Fruit fly (Drosophila melanogaster): ENCODE data around the gene rho.

The rho gene

DNA sequence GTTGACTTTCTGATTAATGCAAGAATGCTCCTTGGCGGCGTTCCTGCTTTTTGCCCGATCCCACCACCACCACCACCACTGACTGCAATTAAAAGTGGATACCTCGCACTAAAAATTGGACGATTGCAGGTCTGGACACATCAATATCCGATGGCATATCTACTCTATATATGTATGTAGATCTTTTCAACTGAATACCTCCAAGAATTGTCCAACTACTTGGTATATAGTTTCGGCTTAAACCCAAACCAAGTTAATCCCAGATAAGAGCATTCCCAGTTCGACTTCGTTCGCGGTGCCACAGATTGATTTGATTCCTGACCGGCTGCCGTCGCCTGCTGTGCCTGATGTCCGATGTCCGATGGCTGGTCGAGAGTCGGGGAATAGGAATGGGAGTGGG, 21.1 kb downstream of the rho start:
- no peak for TF ChIP-seq Dll (optimal IDR thresholded peaks at IDR 0.05)
- no peak for TF ChIP-seq pan (optimal IDR thresholded peaks at IDR 0.05)
- no peak for TF ChIP-seq usp (GFP tag; optimal IDR thresholded peaks at IDR 0.05)
- no peak for TF ChIP-seq CG8478 (optimal IDR thresholded peaks at IDR 0.05)
- no peak for TF ChIP-seq EcR (GFP tag; optimal IDR thresholded peaks at IDR 0.05)
- TF ChIP-seq psq (optimal IDR thresholded peaks at IDR 0.05), result no peak

- no peak for TF ChIP-seq psq (optimal IDR thresholded peaks at IDR 0.05)
- TF ChIP-seq pan (optimal IDR thresholded peaks at IDR 0.05), result no peak
- TF ChIP-seq EcR (GFP tag; optimal IDR thresholded peaks at IDR 0.05), result no peak
- no peak for TF ChIP-seq CG8478 (optimal IDR thresholded peaks at IDR 0.05)
- TF ChIP-seq usp (GFP tag; optimal IDR thresholded peaks at IDR 0.05), result no peak
- TF ChIP-seq Dll (optimal IDR thresholded peaks at IDR 0.05), result no peak
These were observed 25.1 kb downstream of the rho start for dm6 chr3L:1488592-1489183.

dm6 chr3L:1489523-1489922, 25.9 kb downstream of the rho start, which contains the start of gene stet:
Gene stet, minus strand, starts transcription at chr3L:1489547.
- TF ChIP-seq pan (optimal IDR thresholded peaks at IDR 0.05) (no peak), psq (optimal IDR thresholded peaks at IDR 0.05) (no peak), Dll (optimal IDR thresholded peaks at IDR 0.05) (no peak), usp (GFP tag; optimal IDR thresholded peaks at IDR 0.05) (no peak), EcR (GFP tag; optimal IDR thresholded peaks at IDR 0.05) (no peak), CG8478 (optimal IDR thresholded peaks at IDR 0.05) (no peak)

DNA sequence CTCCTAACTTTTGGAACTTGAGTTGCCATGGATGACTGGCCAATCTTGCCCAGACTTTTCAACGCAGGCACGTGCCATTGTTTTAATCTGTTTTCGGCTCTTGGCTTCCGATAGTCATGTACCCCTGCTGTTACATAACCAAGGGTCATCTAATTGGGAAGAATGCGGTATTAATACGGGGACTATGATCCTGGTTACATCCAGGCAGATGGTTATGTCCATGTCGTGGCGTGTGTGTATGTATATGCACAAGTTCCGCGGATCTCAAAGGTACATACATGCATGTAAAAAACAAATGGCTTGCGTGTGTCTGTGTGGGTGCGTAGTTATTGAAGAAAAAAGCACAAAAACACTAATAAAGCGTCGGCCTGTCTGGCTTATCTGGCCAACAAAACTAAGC, 32.2 kb downstream of the rho start:
- TF ChIP-seq Dll (optimal IDR thresholded peaks at IDR 0.05) (no peak), pan (optimal IDR thresholded peaks at IDR 0.05) (no peak), psq (optimal IDR thresholded peaks at IDR 0.05) (no peak), usp (GFP tag; optimal IDR thresholded peaks at IDR 0.05) (no peak), EcR (GFP tag; optimal IDR thresholded peaks at IDR 0.05) (no peak), CG8478 (optimal IDR thresholded peaks at IDR 0.05) (no peak)

dm6 chr3L:1496408-1496807, 32.8 kb downstream of the rho start, which contains the start of gene CG12084:
Gene CG12084, minus strand, starts transcription at chr3L:1496643.
- TF ChIP-seq psq (optimal IDR thresholded peaks at IDR 0.05), result no peak
- no peak for TF ChIP-seq Dll (optimal IDR thresholded peaks at IDR 0.05)

dm6 chr3L:1502086-1502893, 38.7 kb downstream of the rho start, which contains the start of the genes hfp and Psa:
Gene hfp, minus strand, starts transcription at chr3L:1502590.
Gene Psa, plus strand, starts transcription at chr3L:1502843.
- TF ChIP-seq usp (GFP tag; optimal IDR thresholded peaks at IDR 0.05) (no peak), Dll (optimal IDR thresholded peaks at IDR 0.05) (no peak), CG8478 (optimal IDR thresholded peaks at IDR 0.05) (no peak), psq (optimal IDR thresholded peaks at IDR 0.05) (no peak), pan (optimal IDR thresholded peaks at IDR 0.05) (no peak), EcR (GFP tag; optimal IDR thresholded peaks at IDR 0.05) (no peak)

- TF ChIP-seq pan (optimal IDR thresholded peaks at IDR 0.05), result no peak
- no peak for TF ChIP-seq EcR (GFP tag; optimal IDR thresholded peaks at IDR 0.05)
- TF ChIP-seq usp (GFP tag; optimal IDR thresholded peaks at IDR 0.05), result no peak
- TF ChIP-seq Dll (optimal IDR thresholded peaks at IDR 0.05), result no peak
- no peak for TF ChIP-seq CG8478 (optimal IDR thresholded peaks at IDR 0.05)
- TF ChIP-seq psq (optimal IDR thresholded peaks at IDR 0.05), result no peak
These were observed 52.4 kb downstream of the rho start for dm6 chr3L:1515820-1516540.

DNA sequence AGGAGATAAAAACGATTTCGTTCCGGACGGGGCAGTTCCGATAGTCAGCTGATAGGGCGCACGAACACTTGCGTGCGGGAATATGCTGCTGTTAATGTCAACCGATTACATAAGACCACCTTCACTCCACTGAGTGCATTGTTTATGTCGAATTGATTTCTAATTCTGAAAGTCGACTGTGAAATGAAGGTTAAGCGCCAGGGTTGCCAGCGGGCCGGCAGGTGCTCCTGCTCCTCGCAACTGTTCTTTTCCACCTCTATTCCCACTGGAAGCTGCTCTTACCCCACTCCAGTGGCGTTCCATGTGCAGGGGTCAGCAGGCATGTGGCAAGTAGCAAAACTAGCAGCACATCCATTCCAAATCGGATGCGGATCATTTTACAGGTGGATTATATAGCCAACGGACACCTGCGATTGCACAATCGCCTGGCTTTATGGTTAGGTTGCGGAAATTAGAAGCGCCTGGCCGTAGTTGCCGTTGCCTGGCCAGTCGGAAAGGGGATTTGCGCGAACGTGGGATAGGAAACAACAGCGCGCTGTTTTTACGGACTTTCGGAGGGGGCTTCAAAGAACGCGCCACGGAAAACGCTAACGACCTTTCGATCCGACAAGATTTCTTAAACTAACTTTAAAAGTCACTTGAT, 53.1 kb downstream of the rho start, which contains the start of gene cue:
cue (minus strand) TSS at position 641 of the 643 bp plus-strand sequence.
- no peak for TF ChIP-seq Dll (optimal IDR thresholded peaks at IDR 0.05)
- TF ChIP-seq pan (optimal IDR thresholded peaks at IDR 0.05), result no peak
- TF ChIP-seq usp (GFP tag; optimal IDR thresholded peaks at IDR 0.05), result no peak
- no peak for TF ChIP-seq CG8478 (optimal IDR thresholded peaks at IDR 0.05)
- TF ChIP-seq EcR (GFP tag; optimal IDR thresholded peaks at IDR 0.05), result no peak
- TF ChIP-seq psq (optimal IDR thresholded peaks at IDR 0.05), result no peak

- TF ChIP-seq pan (optimal IDR thresholded peaks at IDR 0.05) (no peak), usp (GFP tag; optimal IDR thresholded peaks at IDR 0.05) (no peak), EcR (GFP tag; optimal IDR thresholded peaks at IDR 0.05) (no peak), CG8478 (optimal IDR thresholded peaks at IDR 0.05) (no peak), Dll (optimal IDR thresholded peaks at IDR 0.05) (no peak), psq (optimal IDR thresholded peaks at IDR 0.05) (no peak)
These were observed 53.9 kb downstream of the rho start for dm6 chr3L:1517274-1518047.
